Worm (Caenorhabditis elegans) whole organism, L4/young adult: ENCODE results near the gene F56D5.9.

ENCODE experiments used
- W03F9.2 ChIP-seq: fragments of 150-350 bp; optimal IDR thresholded peaks from 2 replicates; lab custom pipeline; 2014; ENCODE audit warnings: missing biosample characterization, missing genetic modification characterization
- dao-5 ChIP-seq: sonication (generic microtip); optimal IDR thresholded peaks from 2 replicates; lab custom pipeline; 2016; ENCODE audit warnings: missing genotype, missing genetic modification characterization, moderate library complexity, missing compliant biosample characterization

- TF ChIP-seq dao-5 (tag; lab: Kevin White, UChicago) = no peak
- TF ChIP-seq W03F9.2 (tag; lab: Kevin White, UChicago) = no peak
These were observed 23.1 kb upstream of the F56D5.9 start, which contains the start of gene hsp-12.3 for ce11 chrIV:9445407-9445806.
